Worm (Caenorhabditis elegans) whole organism, late embryonic: ENCODE data around the gene act-4.

ENCODE experiments used
- C08G9.2 ChIP-seq: sonication (generic microtip); optimal IDR thresholded peaks from 2 replicates; lab custom pipeline; 2016; ENCODE audit warnings: mild to moderate bottlenecking, missing genetic modification characterization, moderate library complexity, missing compliant biosample characterization
- C38D4.7 ChIP-seq: fragments of 200-800 bp; sonication (Bioruptor generic); optimal IDR thresholded peaks from 2 replicates; lab custom pipeline; 2018; ENCODE audit warnings: mild to moderate bottlenecking, missing genetic modification characterization, moderate library complexity, missing compliant biosample characterization
- Y22D7AL.16 ChIP-seq: sonication (generic microtip); optimal IDR thresholded peaks from 2 replicates; lab custom pipeline; 2016; ENCODE audit warnings: missing genetic modification characterization, missing compliant biosample characterization
- ahr-1 ChIP-seq: sonication (generic microtip); optimal IDR thresholded peaks from 2 replicates; lab custom pipeline; 2016; ENCODE audit warnings: missing genetic modification characterization, missing compliant biosample characterization
- ceh-18 ChIP-seq: sonication (generic microtip); optimal IDR thresholded peaks from 2 replicates; lab custom pipeline; 2016; ENCODE audit warnings: missing genetic modification characterization, missing compliant biosample characterization
- ceh-19 ChIP-seq: fragments of 200-800 bp; sonication (Bioruptor generic); optimal IDR thresholded peaks from 2 replicates; lab custom pipeline; 2018; ENCODE audit warnings: mild to moderate bottlenecking, missing genetic modification characterization, missing compliant biosample characterization
- ceh-2 ChIP-seq: sonication (generic microtip); optimal IDR thresholded peaks from 2 replicates; lab custom pipeline; 2016; ENCODE audit warnings: missing genotype, missing genetic modification characterization, missing compliant biosample characterization
- ceh-24 ChIP-seq: sonication (generic microtip); optimal IDR thresholded peaks from 2 replicates; lab custom pipeline; 2016; ENCODE audit warnings: mild to moderate bottlenecking, missing genetic modification characterization, missing compliant biosample characterization
- ceh-30 ChIP-seq: fragments of 150-350 bp; optimal IDR thresholded peaks from 2 replicates; lab custom pipeline; 2014; ENCODE audit warnings: missing biosample characterization, missing genetic modification characterization
- ceh-31 ChIP-seq: sonication (generic microtip); optimal IDR thresholded peaks from 2 replicates; lab custom pipeline; 2016; ENCODE audit warnings: missing genetic modification characterization, missing compliant biosample characterization
- ceh-34 ChIP-seq: sonication (generic microtip); optimal IDR thresholded peaks from 2 replicates; lab custom pipeline; 2016; ENCODE audit warnings: mild to moderate bottlenecking, missing genetic modification characterization, missing compliant biosample characterization
- ceh-45 ChIP-seq: fragments of 200-800 bp; sonication (Bioruptor generic); IDR thresholded peaks from 2 replicates; pipeline ENCODE4 v1.3.6; 2022; ENCODE audit warnings: missing genetic modification reagents, missing genetic modification characterization, missing compliant biosample characterization
- ceh-48 ChIP-seq: sonication (generic microtip); optimal IDR thresholded peaks from 2 replicates; lab custom pipeline; 2016; ENCODE audit warnings: missing genetic modification characterization, inconsistent platforms, missing compliant biosample characterization
- che-1 ChIP-seq: sonication (generic microtip); optimal IDR thresholded peaks from 2 replicates; lab custom pipeline; 2016; ENCODE audit warnings: mild to moderate bottlenecking, missing genetic modification characterization, missing compliant biosample characterization
- dmd-4 ChIP-seq: sonication (generic microtip); optimal IDR thresholded peaks from 2 replicates; lab custom pipeline; 2016; ENCODE audit warnings: borderline replicate concordance, missing genetic modification characterization, missing compliant biosample characterization
- dve-1 ChIP-seq: sonication (generic microtip); optimal IDR thresholded peaks from 2 replicates; lab custom pipeline; 2017; ENCODE audit warnings: antibody characterized with exemption, mild to moderate bottlenecking, missing genetic modification characterization, missing compliant biosample characterization
- elt-2 ChIP-seq: sonication (generic microtip); optimal IDR thresholded peaks from 2 replicates; lab custom pipeline; 2016; ENCODE audit warnings: missing genetic modification reagents, missing genetic modification characterization, missing compliant biosample characterization
- ets-4 ChIP-seq: sonication (generic microtip); optimal IDR thresholded peaks from 2 replicates; lab custom pipeline; 2016; ENCODE audit warnings: missing genetic modification characterization, missing compliant biosample characterization
- fax-1 ChIP-seq: sonication (generic microtip); optimal IDR thresholded peaks from 2 replicates; lab custom pipeline; 2016; ENCODE audit warnings: missing genotype, missing genetic modification characterization, missing compliant biosample characterization
- fkh-10 ChIP-seq: fragments of 150-350 bp; optimal IDR thresholded peaks from 2 replicates; lab custom pipeline; 2014; ENCODE audit warnings: missing biosample characterization, missing genetic modification reagents, missing genetic modification characterization
- fkh-6 ChIP-seq: sonication (generic microtip); optimal IDR thresholded peaks from 2 replicates; lab custom pipeline; 2016; ENCODE audit warnings: missing genetic modification characterization, missing compliant biosample characterization
- gmeb-2 ChIP-seq: sonication (generic microtip); optimal IDR thresholded peaks from 2 replicates; lab custom pipeline; 2016; ENCODE audit warnings: missing genetic modification characterization, inconsistent platforms, missing compliant biosample characterization
- hlh-15 ChIP-seq: sonication (generic microtip); optimal IDR thresholded peaks from 2 replicates; lab custom pipeline; 2016; ENCODE audit warnings: missing genetic modification characterization, missing compliant biosample characterization
- hlh-30 ChIP-seq: sonication (generic microtip); optimal IDR thresholded peaks from 2 replicates; lab custom pipeline; 2017; ENCODE audit warnings: antibody characterized with exemption, missing genetic modification characterization, missing compliant biosample characterization; ENCODE audit not compliant: insufficient read depth
- hlh-6 ChIP-seq: sonication (generic microtip); optimal IDR thresholded peaks from 2 replicates; lab custom pipeline; 2016; ENCODE audit warnings: missing genotype, missing genetic modification characterization, missing compliant biosample characterization
- hlh-8 ChIP-seq: sonication (generic microtip); optimal IDR thresholded peaks from 2 replicates; lab custom pipeline; 2016; ENCODE audit warnings: missing genotype, missing genetic modification characterization, missing compliant biosample characterization
- lim-6 ChIP-seq: sonication (generic microtip); optimal IDR thresholded peaks from 2 replicates; lab custom pipeline; 2016; ENCODE audit warnings: missing genetic modification characterization, missing compliant biosample characterization
- madf-2 ChIP-seq: sonication (generic microtip); optimal IDR thresholded peaks from 2 replicates; lab custom pipeline; 2017; ENCODE audit warnings: missing genetic modification characterization, missing compliant biosample characterization
- mec-3 ChIP-seq: sonication (generic microtip); optimal IDR thresholded peaks from 2 replicates; lab custom pipeline; 2016; ENCODE audit warnings: borderline replicate concordance, missing genetic modification characterization, missing compliant biosample characterization
- nfya-1 ChIP-seq: sonication (generic microtip); optimal IDR thresholded peaks from 2 replicates; lab custom pipeline; 2017; ENCODE audit warnings: missing genetic modification characterization, mild to moderate bottlenecking, missing compliant biosample characterization, antibody characterized with exemption, moderate library complexity
- nhr-232 ChIP-seq: sonication (generic microtip); optimal IDR thresholded peaks from 2 replicates; lab custom pipeline; 2016; ENCODE audit warnings: missing genetic modification characterization, missing compliant biosample characterization
- odd-2 ChIP-seq: sonication (generic microtip); optimal IDR thresholded peaks from 2 replicates; lab custom pipeline; 2017; ENCODE audit warnings: antibody characterized with exemption, mild to moderate bottlenecking, missing genetic modification characterization, missing compliant biosample characterization
- pag-3 ChIP-seq: sonication (generic microtip); optimal IDR thresholded peaks from 2 replicates; lab custom pipeline; 2016; ENCODE audit warnings: missing compliant biosample characterization, missing genetic modification characterization, borderline replicate concordance
- pat-9 ChIP-seq: fragments of 200-800 bp; sonication (Bioruptor generic); optimal IDR thresholded peaks from 2 replicates; lab custom pipeline; 2018; ENCODE audit warnings: mild to moderate bottlenecking, missing genetic modification characterization, moderate library complexity, missing compliant biosample characterization
- pha-2 ChIP-seq: sonication (generic microtip); optimal IDR thresholded peaks from 2 replicates; lab custom pipeline; 2017; ENCODE audit warnings: mild to moderate bottlenecking, missing genetic modification characterization, missing compliant biosample characterization
- pha-4 ChIP-seq: fragments of 150-350 bp; optimal IDR thresholded peaks from 2 replicates; lab custom pipeline; 2018; ENCODE audit warnings: missing biosample characterization, missing genetic modification reagents, missing genetic modification characterization
- ref-2 ChIP-seq: sonication (generic microtip); optimal IDR thresholded peaks from 2 replicates; lab custom pipeline; 2016; ENCODE audit warnings: missing genetic modification characterization, missing compliant biosample characterization
- rnt-1 ChIP-seq: sonication (generic microtip); optimal IDR thresholded peaks from 2 replicates; lab custom pipeline; 2016; ENCODE audit warnings: missing genetic modification characterization, missing compliant biosample characterization
- sdc-2 ChIP-seq: sonication (generic microtip); optimal IDR thresholded peaks from 2 replicates; lab custom pipeline; 2016; ENCODE audit warnings: missing genotype, missing genetic modification characterization, missing compliant biosample characterization
- sox-2 ChIP-seq: fragments of 200-800 bp; sonication (Bioruptor generic); IDR thresholded peaks from 2 replicates; pipeline ENCODE4 v1.3.6; 2022; ENCODE audit warnings: missing genetic modification reagents, missing genetic modification characterization, missing compliant biosample characterization
- sox-4 ChIP-seq: sonication (generic microtip); optimal IDR thresholded peaks from 2 replicates; lab custom pipeline; 2017; ENCODE audit warnings: mild to moderate bottlenecking, missing genetic modification characterization, inconsistent platforms, missing compliant biosample characterization
- syd-9 ChIP-seq: sonication (generic microtip); optimal IDR thresholded peaks from 2 replicates; lab custom pipeline; 2016; ENCODE audit warnings: mild to moderate bottlenecking, missing genetic modification characterization, moderate library complexity, missing compliant biosample characterization
- tbx-2 ChIP-seq: sonication (generic microtip); optimal IDR thresholded peaks from 2 replicates; lab custom pipeline; 2016; ENCODE audit warnings: missing genetic modification characterization, missing compliant biosample characterization
- tbx-7 ChIP-seq: sonication (generic microtip); optimal IDR thresholded peaks from 2 replicates; lab custom pipeline; 2016; ENCODE audit warnings: missing genotype, missing genetic modification characterization, missing compliant biosample characterization
- ttx-3 ChIP-seq: sonication (generic microtip); optimal IDR thresholded peaks from 2 replicates; lab custom pipeline; 2016; ENCODE audit warnings: missing genetic modification reagents, missing genetic modification characterization, missing compliant biosample characterization
- unc-3 ChIP-seq, 2 experiments: fragments of 200-800 bp in 1 of 2; sonication (Bioruptor generic) in 1 of 2; sonication (generic microtip) in 1 of 2; conservative IDR thresholded peaks in 1 of 2; optimal IDR thresholded peaks in 1 of 2; 2 replicates each; pipeline versions ENCODE4 v1.3.6 to Lab custom; 2016 to 2022; ENCODE audit warnings: missing compliant biosample characterization in 2 of 2, missing genetic modification characterization in 2 of 2, missing genetic modification reagents in 1 of 2
- unc-55 ChIP-seq: sonication (generic microtip); optimal IDR thresholded peaks from 2 replicates; lab custom pipeline; 2017; ENCODE audit warnings: missing biosample characterization, missing genetic modification reagents, missing genetic modification characterization
- zip-5 ChIP-seq: sonication (generic microtip); optimal IDR thresholded peaks from 2 replicates; lab custom pipeline; 2016; ENCODE audit warnings: missing genetic modification characterization, missing compliant biosample characterization

Gene act-4

DNA sequence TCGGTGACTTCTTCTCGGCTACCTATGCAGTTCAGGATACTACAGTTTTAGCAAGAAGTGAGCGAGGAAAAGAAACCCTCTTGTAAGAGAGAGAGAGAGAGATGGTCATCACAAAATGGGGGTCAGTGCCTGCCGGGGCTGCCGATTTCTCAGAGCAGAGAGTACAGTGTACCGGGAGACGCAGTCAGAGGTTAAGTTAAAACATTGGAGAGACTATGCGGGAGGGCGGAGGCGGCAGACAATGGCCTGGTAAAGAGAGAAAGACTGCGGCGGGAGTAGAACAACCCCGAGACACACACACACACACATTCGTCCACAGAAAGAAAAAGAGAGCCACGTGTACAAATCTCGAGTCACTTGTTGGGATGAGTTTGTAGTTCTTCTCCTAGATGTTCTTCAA lies 11.0 kb downstream of the act-4 start:
- no peak for TF ChIP-seq fkh-6 (tag; lab: Kevin White, UChicago)
- no peak for TF ChIP-seq hlh-15 (tag; lab: Kevin White, UChicago)
- TF ChIP-seq hlh-30 (tag; lab: Kevin White, UChicago) = peak; percentile 85
- TF ChIP-seq C08G9.2 (tag; lab: Kevin White, UChicago) = no peak
- TF ChIP-seq Y22D7AL.16 (tag; lab: Kevin White, UChicago) = no peak
- TF ChIP-seq mec-3 (tag; lab: Kevin White, UChicago) = no peak
- TF ChIP-seq fkh-10 (GFP tag; lab: Kevin White, UChicago) = no peak
- TF ChIP-seq dve-1 (tag; lab: Kevin White, UChicago) = no peak
- TF ChIP-seq nfya-1 = no peak
- TF ChIP-seq ceh-18 = peak; percentile 28
- TF ChIP-seq C38D4.7 (GFP tag; lab: Kevin White, UChicago) = no peak
- TF ChIP-seq ceh-30 (tag; lab: Kevin White, UChicago) = no peak
- TF ChIP-seq tbx-2 (tag; lab: Kevin White, UChicago) = peak; percentile 69
- TF ChIP-seq ets-4 = no peak
- peak; percentile 43 for TF ChIP-seq ceh-31
- no peak for TF ChIP-seq odd-2 (tag; lab: Kevin White, UChicago)
- TF ChIP-seq ceh-2 (tag; lab: Kevin White, UChicago) = peak; percentile 37
- TF ChIP-seq nhr-232 (tag; lab: Kevin White, UChicago) = no peak
- no peak for TF ChIP-seq hlh-8 (tag; lab: Kevin White, UChicago)
- TF ChIP-seq lim-6 (tag; lab: Kevin White, UChicago) = no peak
- no peak for TF ChIP-seq pag-3 (tag; lab: Kevin White, UChicago)
- no peak for TF ChIP-seq sox-4
- TF ChIP-seq ahr-1 (tag; lab: Kevin White, UChicago) = no peak
- TF ChIP-seq madf-2 (tag; lab: Kevin White, UChicago) = no peak
- no peak for TF ChIP-seq zip-5 (tag; lab: Kevin White, UChicago)
- TF ChIP-seq che-1 (tag; lab: Kevin White, UChicago) = no peak
- peak; percentile 12 for TF ChIP-seq ceh-19 (GFP tag; lab: Kevin White, UChicago)
- no peak for TF ChIP-seq hlh-6 (tag; lab: Kevin White, UChicago)
- TF ChIP-seq sox-2 (GFP tag; lab: Robert Waterston, UW) = no peak
- TF ChIP-seq dmd-4 (tag; lab: Kevin White, UChicago) = peak; percentile 3
- peak; percentile 33 for TF ChIP-seq rnt-1 (tag; lab: Kevin White, UChicago)
- TF ChIP-seq sdc-2 (tag; lab: Kevin White, UChicago) = peak; percentile 15
- TF ChIP-seq syd-9 (tag; lab: Kevin White, UChicago) = no peak
- TF ChIP-seq tbx-7 (tag; lab: Kevin White, UChicago) = no peak
- no peak for TF ChIP-seq ceh-45
- TF ChIP-seq pat-9 = no peak
- no peak for TF ChIP-seq ceh-34 (tag; lab: Kevin White, UChicago)
- no peak for TF ChIP-seq pha-4 (tag; lab: Kevin White, UChicago)
- TF ChIP-seq unc-55 (GFP tag; lab: Kevin White, UChicago) = peak; percentile 14
- peak; percentile 47 for TF ChIP-seq ref-2 (tag; lab: Kevin White, UChicago)
- TF ChIP-seq unc-3 (GFP tag; conservative IDR thresholded peaks at IDR 0.05; lab: Robert Waterston, UW) = no peak
- TF ChIP-seq unc-3 (tag; optimal IDR thresholded peaks at IDR 0.05; lab: Kevin White, UChicago) = no peak
- no peak for TF ChIP-seq elt-2 (tag; lab: Kevin White, UChicago)
- TF ChIP-seq gmeb-2 = no peak
- TF ChIP-seq ceh-48 (tag; lab: Kevin White, UChicago) = no peak
- no peak for TF ChIP-seq pha-2 (tag; lab: Kevin White, UChicago)
- TF ChIP-seq ceh-24 (tag; lab: Kevin White, UChicago) = no peak
- TF ChIP-seq ttx-3 (tag; lab: Kevin White, UChicago) = no peak
- TF ChIP-seq fax-1 (tag; lab: Kevin White, UChicago) = no peak
